Fruit fly (Drosophila melanogaster) whole organism, prepupa: ENCODE results near the gene CG13315.

Experiments
- Blimp-1 ChIP-seq: fragments of 200-800 bp; sonication (Bioruptor generic); optimal IDR thresholded peaks from 3 replicates; lab custom pipeline; 2017; ENCODE audit warnings: missing biosample characterization, missing genetic modification characterization, mild to moderate bottlenecking, moderate library complexity, missing genetic modification reagents
- CG11294 ChIP-seq: fragments of 200-800 bp; sonication (Bioruptor generic); IDR thresholded peaks from 2 replicates; pipeline ENCODE4 v1.3.6; 2022; ENCODE audit warnings: missing biosample characterization, missing genetic modification characterization
- CG11902 ChIP-seq: fragments of 200-800 bp; sonication (Bioruptor generic); optimal IDR thresholded peaks from 3 replicates; lab custom pipeline; 2016; ENCODE audit warnings: missing biosample characterization, missing genetic modification characterization
- CG15336 ChIP-seq: fragments of 200-800 bp; sonication (Bioruptor generic); IDR thresholded peaks from 2 replicates; pipeline ENCODE4 v1.3.6; 2022; ENCODE audit warnings: missing biosample characterization, missing genetic modification characterization
- CG1621 ChIP-seq: fragments of 200-800 bp; sonication (Bioruptor generic); optimal IDR thresholded peaks from 3 replicates; lab custom pipeline; 2018; ENCODE audit warnings: missing biosample characterization, mild to moderate bottlenecking, missing genetic modification characterization
- CG3032 ChIP-seq: fragments of 200-800 bp; optimal IDR thresholded peaks from 2 replicates; lab custom pipeline; 2019; ENCODE audit warnings: missing biosample characterization, mild to moderate bottlenecking, missing genetic modification characterization, moderate library complexity
- CG32006 ChIP-seq: fragments of 200-800 bp; sonication (Bioruptor generic); optimal IDR thresholded peaks from 3 replicates; lab custom pipeline; 2017; ENCODE audit warnings: missing biosample characterization, mild to moderate bottlenecking, missing genetic modification characterization
- CG34406 ChIP-seq: fragments of 200-800 bp; sonication (Bioruptor generic); optimal IDR thresholded peaks from 3 replicates; lab custom pipeline; 2016; ENCODE audit warnings: missing biosample characterization, missing genetic modification characterization
- CG3919 ChIP-seq: fragments of 200-800 bp; sonication (Bioruptor generic); optimal IDR thresholded peaks from 3 replicates; lab custom pipeline; 2016; ENCODE audit warnings: missing biosample characterization, missing genetic modification characterization
- CG6163 ChIP-seq: fragments of 200-800 bp; sonication (Bioruptor generic); IDR thresholded peaks from 3 replicates; pipeline ENCODE4 v1.3.6; 2022; ENCODE audit warnings: missing biosample characterization, missing genetic modification characterization
- CG6276 ChIP-seq: fragments of 200-800 bp; sonication (Bioruptor generic); optimal IDR thresholded peaks from 2 replicates; lab custom pipeline; 2017; ENCODE audit warnings: missing biosample characterization, mild to moderate bottlenecking, missing genetic modification characterization
- CG6854 ChIP-seq: fragments of 200-800 bp; sonication (Bioruptor generic); optimal IDR thresholded peaks from 2 replicates; lab custom pipeline; 2017; ENCODE audit warnings: missing biosample characterization, mild to moderate bottlenecking, missing genetic modification characterization
- CG8119 ChIP-seq: fragments of 200-800 bp; sonication (Bioruptor generic); IDR thresholded peaks from 3 replicates; pipeline ENCODE4 v1.3.6; 2022; ENCODE audit warnings: missing biosample characterization, missing genetic modification characterization
- CG8632 ChIP-seq: fragments of 200-800 bp; sonication (Bioruptor generic); optimal IDR thresholded peaks from 3 replicates; lab custom pipeline; 2016; ENCODE audit warnings: missing biosample characterization, missing genetic modification characterization
- Eip75B ChIP-seq: fragments of 200-800 bp; sonication (Bioruptor generic); optimal IDR thresholded peaks from 3 replicates; lab custom pipeline; 2016; ENCODE audit warnings: missing biosample characterization, missing genetic modification characterization
- Eip78C ChIP-seq: fragments of 200-800 bp; sonication (Bioruptor generic); peaks from one replicate; lab custom pipeline; 2016; ENCODE audit warnings: missing biosample characterization, missing genetic modification characterization
- Ets21C ChIP-seq: fragments of 200-800 bp; sonication (Bioruptor generic); optimal IDR thresholded peaks from 3 replicates; lab custom pipeline; 2016; ENCODE audit warnings: missing biosample characterization, missing genetic modification characterization
- Ets96B ChIP-seq: fragments of 200-800 bp; optimal IDR thresholded peaks from 2 replicates; lab custom pipeline; 2019; ENCODE audit warnings: missing biosample characterization, mild to moderate bottlenecking, missing genetic modification characterization, moderate library complexity
- Hr38 ChIP-seq: sonication (Bioruptor generic); optimal IDR thresholded peaks from 2 replicates; lab custom pipeline; 2016; ENCODE audit warnings: missing biosample characterization, missing genetic modification characterization
- Hr39 ChIP-seq: fragments of 200-800 bp; sonication (Bioruptor generic); optimal IDR thresholded peaks from 2 replicates; lab custom pipeline; 2016; ENCODE audit warnings: missing biosample characterization, missing genetic modification characterization
- Hr4 ChIP-seq: fragments of 200-800 bp; sonication (Bioruptor generic); optimal IDR thresholded peaks from 3 replicates; lab custom pipeline; 2016; ENCODE audit warnings: missing biosample characterization, missing genetic modification characterization
- Met ChIP-seq: fragments of 200-800 bp; sonication (Bioruptor generic); optimal IDR thresholded peaks from 3 replicates; lab custom pipeline; 2016; ENCODE audit warnings: missing biosample characterization, missing genetic modification characterization
- OdsH ChIP-seq: fragments of 200-800 bp; sonication (Bioruptor generic); optimal IDR thresholded peaks from 3 replicates; lab custom pipeline; 2016; ENCODE audit warnings: missing biosample characterization, missing genetic modification characterization
- achi ChIP-seq: fragments of 200-800 bp; sonication (Bioruptor generic); optimal IDR thresholded peaks from 3 replicates; lab custom pipeline; 2016; ENCODE audit warnings: missing biosample characterization, missing genetic modification characterization
- acj6 ChIP-seq: fragments of 200-800 bp; sonication (Bioruptor generic); optimal IDR thresholded peaks from 3 replicates; lab custom pipeline; 2016; ENCODE audit warnings: missing biosample characterization, missing genetic modification characterization
- cyc ChIP-seq: fragments of 200-800 bp; sonication (Bioruptor generic); optimal IDR thresholded peaks from 3 replicates; lab custom pipeline; 2016; ENCODE audit warnings: missing biosample characterization, missing genetic modification characterization
- dac ChIP-seq: fragments of 200-800 bp; sonication (Bioruptor generic); optimal IDR thresholded peaks from 2 replicates; lab custom pipeline; 2017; ENCODE audit warnings: missing biosample characterization, mild to moderate bottlenecking, missing genetic modification characterization
- dsx ChIP-seq: fragments of 200-800 bp; optimal IDR thresholded peaks from 3 replicates; lab custom pipeline; 2019; ENCODE audit warnings: missing biosample characterization, mild to moderate bottlenecking, missing genetic modification characterization, moderate library complexity; ENCODE audit not compliant: poor library complexity, severe bottlenecking
- eg ChIP-seq: fragments of 200-800 bp; sonication (Bioruptor generic); IDR thresholded peaks from 3 replicates; pipeline ENCODE4 v1.3.6; 2022; ENCODE audit warnings: missing biosample characterization, missing genetic modification characterization
- fd59A ChIP-seq: fragments of 200-800 bp; sonication (Bioruptor generic); optimal IDR thresholded peaks from 2 replicates; lab custom pipeline; 2017; ENCODE audit warnings: missing biosample characterization, mild to moderate bottlenecking, missing genetic modification characterization, missing genetic modification reagents
- fd85E ChIP-seq: fragments of 200-800 bp; sonication (Bioruptor generic); optimal IDR thresholded peaks from 3 replicates; lab custom pipeline; 2016; ENCODE audit warnings: missing biosample characterization, missing genetic modification characterization
- fkh ChIP-seq: fragments of 200-800 bp; sonication (Bioruptor generic); optimal IDR thresholded peaks from 3 replicates; lab custom pipeline; 2017; ENCODE audit warnings: missing biosample characterization, mild to moderate bottlenecking, missing genetic modification characterization, moderate library complexity
- net ChIP-seq: fragments of 200-800 bp; sonication (Bioruptor generic); optimal IDR thresholded peaks from 3 replicates; lab custom pipeline; 2016; ENCODE audit warnings: missing biosample characterization, missing genetic modification characterization
- salr ChIP-seq, 2 experiments: fragments of 200-800 bp; sonication (Bioruptor generic); optimal IDR thresholded peaks; 3 replicates each; lab custom pipeline; 2016 to 2018; ENCODE audit warnings: missing biosample characterization in 2 of 2, missing genetic modification characterization in 2 of 2, mild to moderate bottlenecking in 1 of 2
- spab ChIP-seq: fragments of 200-800 bp; sonication (Bioruptor generic); optimal IDR thresholded peaks from 2 replicates; lab custom pipeline; 2017; ENCODE audit warnings: missing biosample characterization, mild to moderate bottlenecking, missing genetic modification characterization, missing genetic modification reagents
- ss ChIP-seq, 2 experiments: fragments of 200-800 bp; sonication (Bioruptor generic); optimal IDR thresholded peaks; 2 replicates in 1 of 2; 3 replicates in 1 of 2; lab custom pipeline; 2017 to 2018; ENCODE audit warnings: mild to moderate bottlenecking in 2 of 2, missing biosample characterization in 2 of 2, missing genetic modification characterization in 2 of 2, moderate library complexity in 1 of 2
- vri ChIP-seq: fragments of 200-800 bp; sonication (Bioruptor generic); optimal IDR thresholded peaks from 3 replicates; lab custom pipeline; 2016; ENCODE audit warnings: missing biosample characterization, mild to moderate bottlenecking, missing genetic modification characterization

Gene CG13315

dm6 chr3L:9057429-9058088, 39.1 kb upstream of the CG13315 start (continued):
- TF ChIP-seq CG6276 (peak; percentile 94), CG8632 (GFP tag; lab: Kevin White, UChicago) (peak; percentile 97), Hr39 (GFP tag; lab: Kevin White, UChicago) (peak; percentile 86), net (GFP tag; lab: Kevin White, UChicago) (peak; percentile 95), salr (GFP tag; optimal IDR thresholded peaks at IDR 0.05; lab: Kevin White, UChicago) (peak; percentile 87 to 96), Met (GFP tag; lab: Kevin White, UChicago) (peak; percentile 96), CG11902 (GFP tag; lab: Kevin White, UChicago) (peak; percentile 92), CG11294 (GFP tag; lab: Robert Waterston, UW) (peak; percentile 93), fkh (GFP tag; lab: Kevin White, UChicago) (peak; percentile 72)

dm6 chr3L:9059611-9060203, 37.0 kb upstream of the CG13315 start:
- TF ChIP-seq Hr4 (GFP tag; lab: Kevin White, UChicago) (peak; percentile 5), CG6276 (no peak), spab (GFP tag; lab: Kevin White, UChicago) (no peak), fd59A (GFP tag; lab: Kevin White, UChicago) (peak; percentile 2), dsx (peak; percentile 28), CG11294 (GFP tag; lab: Robert Waterston, UW) (no peak), Ets96B (peak; percentile 26), ss (GFP tag; optimal IDR thresholded peaks at IDR 0.05; lab: Kevin White, UChicago) (peak in 1 of 2 experiments; percentile 5), fd85E (GFP tag; lab: Kevin White, UChicago) (no peak), achi (GFP tag; lab: Kevin White, UChicago) (peak; percentile 5), Ets21C (GFP tag; lab: Kevin White, UChicago) (no peak), CG8632 (GFP tag; lab: Kevin White, UChicago) (peak; percentile 11), CG1621 (tag; lab: Kevin White, UChicago) (peak; percentile 2), CG15336 (GFP tag; lab: Robert Waterston, UW) (peak; percentile 32; the same call in 1 of the 2 replicates), CG6163 (GFP tag; lab: Robert Waterston, UW) (no peak), dac (GFP tag; lab: Kevin White, UChicago) (no peak), Blimp-1 (GFP tag; lab: Kevin White, UChicago) (no peak), CG32006 (GFP tag; lab: Kevin White, UChicago) (no peak), vri (GFP tag; lab: Kevin White, UChicago) (peak; percentile 76), CG34406 (GFP tag; lab: Kevin White, UChicago) (peak; percentile 17), Hr38 (no peak), CG6854 (GFP tag; lab: Kevin White, UChicago) (no peak), CG3032 (tag; lab: Kevin White, UChicago) (no peak), Eip75B (GFP tag; lab: Kevin White, UChicago) (no peak), CG3919 (GFP tag; lab: Kevin White, UChicago) (no peak), eg (GFP tag; lab: Robert Waterston, UW) (peak; percentile 10; the same call in 1 of the 3 replicates), CG8119 (GFP tag; lab: Robert Waterston, UW) (peak; percentile 15; the same call in 1 of the 3 replicates), fkh (GFP tag; lab: Kevin White, UChicago) (peak; percentile 15), Eip78C (GFP tag; lab: Kevin White, UChicago) (peak; percentile 31), cyc (GFP tag; lab: Kevin White, UChicago) (no peak), OdsH (GFP tag; lab: Kevin White, UChicago) (peak; percentile 29), acj6 (peak; percentile 24)
